Worm (Caenorhabditis elegans): ENCODE results near the gene F14F9.3.

The F14F9.3 gene

DNA sequence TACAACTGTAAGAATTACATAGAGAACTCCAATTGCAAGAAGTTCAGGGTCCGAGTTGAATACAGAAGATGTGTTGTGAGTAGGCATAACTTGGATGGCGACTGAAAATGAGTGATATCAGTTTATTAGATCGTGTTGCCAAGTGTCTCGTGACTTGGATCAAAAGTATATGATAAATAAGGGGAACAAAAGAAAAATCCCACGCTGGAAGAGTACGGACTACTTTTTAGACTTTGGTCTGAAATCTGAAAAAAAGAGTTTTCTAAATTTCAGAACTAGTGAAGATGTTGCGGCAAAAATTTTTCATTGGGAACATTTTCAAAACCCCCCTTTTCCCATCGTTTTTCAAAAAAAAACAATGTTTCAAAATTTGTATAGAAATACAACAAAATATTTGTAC lies 31.6 kb downstream of the F14F9.3 start, which contains the start of gene srt-64:
Gene srt-64 (minus strand): TSS at position 101 of the 400 bp plus-strand sequence.
- no peak for TF ChIP-seq T07F8.4 (tag; optimal IDR thresholded peaks at IDR 0.05)
- TF ChIP-seq nfya-2 (GFP tag; IDR thresholded peaks at IDR 0.05) = no peak

DNA sequence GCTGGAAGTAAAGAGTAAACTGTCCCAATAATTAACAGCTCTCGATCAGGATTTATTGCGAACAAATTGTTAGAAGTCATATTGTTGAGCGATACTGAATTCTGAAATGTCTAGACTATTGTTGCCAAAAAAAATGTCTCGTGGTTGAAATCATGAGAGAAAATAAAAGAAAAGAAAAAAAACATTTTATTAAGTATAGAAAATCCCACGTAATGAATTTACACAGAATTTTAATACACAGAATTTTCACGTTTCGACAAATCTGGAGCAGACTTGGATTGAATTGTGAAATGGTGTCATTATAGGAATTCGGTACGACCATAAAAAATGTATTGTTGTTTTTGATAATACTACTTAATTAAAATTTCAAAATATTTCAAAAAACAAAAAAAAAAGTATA lies 34.8 kb downstream of the F14F9.3 start, which contains the start of gene srt-65:
Gene srt-65 (minus strand): TSS at position 101 of the 400 bp plus-strand sequence.
- no peak for TF ChIP-seq F39B2.1 (GFP tag; IDR thresholded peaks at IDR 0.05)
- TF ChIP-seq egrh-3 (GFP tag; IDR thresholded peaks at IDR 0.05) = no peak
- no peak for TF ChIP-seq lsl-1 (GFP tag; optimal IDR thresholded peaks at IDR 0.05)
- TF ChIP-seq cebp-2 (GFP tag; IDR thresholded peaks at IDR 0.05) = no peak
- no peak for TF ChIP-seq C17E4.6 (GFP tag; IDR thresholded peaks at IDR 0.05)

DNA sequence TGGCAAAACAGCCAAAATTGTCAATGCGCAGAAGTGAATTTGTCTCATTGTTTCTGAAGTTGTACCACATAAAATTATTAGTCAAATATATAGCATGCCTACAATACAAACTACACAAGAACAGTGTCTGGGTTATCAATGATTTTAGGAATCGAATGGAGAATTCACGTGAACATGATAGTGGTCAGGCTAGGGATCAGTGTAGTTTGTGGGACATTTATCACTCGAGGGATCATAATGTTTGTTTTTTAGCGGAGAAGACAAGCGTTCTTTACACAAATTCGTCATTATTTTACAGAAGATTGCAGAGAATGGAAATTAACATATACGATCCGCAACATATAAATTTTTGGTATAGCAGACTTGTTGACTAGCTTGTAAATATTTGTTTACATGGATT lies 39.2 kb downstream of the F14F9.3 start, which contains the start of gene ugt-51:
Gene ugt-51 (minus strand): TSS at position 101 of the 400 bp plus-strand sequence.
- TF ChIP-seq chd-7 (tag; optimal IDR thresholded peaks at IDR 0.05) (no peak), him-1 (tag; optimal IDR thresholded peaks at IDR 0.05) (no peak), hmg-20 (GFP tag; IDR thresholded peaks at IDR 0.05) (no peak), ceh-58 (GFP tag; IDR thresholded peaks at IDR 0.05) (no peak), gei-17 (GFP tag; optimal IDR thresholded peaks at IDR 0.05) (no peak), C06A6.2 (GFP tag; conservative IDR thresholded peaks at IDR 0.05) (no peak), sdz-38 (tag; optimal IDR thresholded peaks at IDR 0.05) (no peak), F23B12.7 (tag; optimal IDR thresholded peaks at IDR 0.05; ENCODE audit: insufficient read depth) (no peak), nhr-90 (tag; optimal IDR thresholded peaks at IDR 0.05) (no peak), atf-7 (tag; optimal IDR thresholded peaks at IDR 0.05) (no peak), tbp1 (GFP tag; optimal IDR thresholded peaks at IDR 0.05) (no peak), attf-5 (GFP tag; optimal IDR thresholded peaks at IDR 0.05) (no peak), athp-1 (tag; optimal IDR thresholded peaks at IDR 0.05) (no peak), nhr-120 (GFP tag; IDR thresholded peaks at IDR 0.05) (no peak), madf-6 (GFP tag; IDR thresholded peaks at IDR 0.05) (no peak), B0336.3 (GFP tag; IDR thresholded peaks at IDR 0.05) (no peak)

DNA sequence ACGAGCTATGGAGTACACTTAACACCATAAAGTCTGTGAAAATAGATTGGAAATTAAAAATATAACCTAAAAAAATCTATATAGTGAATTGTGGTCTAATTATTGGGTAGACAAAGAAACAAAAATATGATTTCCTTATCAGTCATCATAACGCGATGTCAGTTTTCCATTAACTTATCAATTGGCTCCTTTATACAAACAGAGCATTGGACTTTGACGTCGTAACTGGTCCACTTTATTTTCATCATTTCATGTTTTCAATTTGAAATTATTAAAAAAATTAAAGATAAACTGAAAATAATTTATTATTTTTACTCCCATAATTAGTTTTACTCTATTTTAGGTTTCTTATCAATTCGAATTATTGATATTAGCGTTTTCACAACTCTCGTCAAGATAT lies 40.0 kb downstream of the F14F9.3 start:
- no peak for TF ChIP-seq lsy-27 (tag; optimal IDR thresholded peaks at IDR 0.05; ENCODE audit: borderline replicate concordance, insufficient read depth)
- peak; percentile 13 for TF ChIP-seq nhr-80 (tag; optimal IDR thresholded peaks at IDR 0.05)
- no peak for TF ChIP-seq ceh-58 (GFP tag; IDR thresholded peaks at IDR 0.05)

DNA sequence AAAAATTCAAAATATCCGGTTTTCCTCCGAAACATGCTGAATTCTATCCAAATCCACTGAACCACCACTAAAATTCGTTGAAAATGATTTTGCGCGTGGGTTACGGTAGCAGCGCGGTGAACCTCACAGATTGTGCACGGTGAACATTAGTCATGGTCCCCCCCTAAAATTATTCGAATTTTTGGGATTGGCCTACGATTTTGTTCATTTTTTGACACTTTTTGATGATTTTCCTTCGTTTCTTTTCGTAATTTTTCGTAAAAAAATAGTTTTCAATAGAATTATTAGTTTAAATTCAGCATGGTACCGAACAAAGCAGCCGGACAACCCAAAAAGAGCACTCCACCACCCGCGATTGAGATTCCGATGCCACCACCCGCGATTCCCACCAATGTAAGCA lies 43.6 kb downstream of the F14F9.3 start, which contains the start of gene C03A7.2:
Gene C03A7.2 (plus strand): TSS at position 301 of the 400 bp plus-strand sequence.
- no peak for TF ChIP-seq unc-62 (GFP tag; optimal IDR thresholded peaks at IDR 0.05)
- TF ChIP-seq lin-54 (GFP tag; optimal IDR thresholded peaks at IDR 0.05) = no peak
- TF ChIP-seq mcd-1 (GFP tag; IDR thresholded peaks at IDR 0.05) = no peak
- no peak for TF ChIP-seq athp-1 (tag; optimal IDR thresholded peaks at IDR 0.05)
- no peak for TF ChIP-seq ztf-25 (GFP tag; IDR thresholded peaks at IDR 0.05)
- TF ChIP-seq attf-3 (GFP tag; conservative IDR thresholded peaks at IDR 0.05) = no peak
- TF ChIP-seq ceh-79 (tag; optimal IDR thresholded peaks at IDR 0.05) = no peak
- TF ChIP-seq lsy-27 (tag; optimal IDR thresholded peaks at IDR 0.05; ENCODE audit: borderline replicate concordance, insufficient read depth) = no peak
- TF ChIP-seq cebp-1 (GFP tag; IDR thresholded peaks at IDR 0.05) = no peak
- no peak for TF ChIP-seq cebp-1 (tag; optimal IDR thresholded peaks at IDR 0.05)
- no peak for TF ChIP-seq efl-1 (GFP tag; optimal IDR thresholded peaks at IDR 0.05)
- TF ChIP-seq Y67H2A.10 (GFP tag; conservative IDR thresholded peaks at IDR 0.05) = no peak
- TF ChIP-seq egl-44 (GFP tag; IDR thresholded peaks at IDR 0.05) = no peak
- TF ChIP-seq hmg-20 (GFP tag; IDR thresholded peaks at IDR 0.05) = no peak
- TF ChIP-seq F52B5.7 (tag; optimal IDR thresholded peaks at IDR 0.05) = no peak
- TF ChIP-seq T26A5.8 (tag; optimal IDR thresholded peaks at IDR 0.05) = no peak
- TF ChIP-seq him-1 (tag; optimal IDR thresholded peaks at IDR 0.05) = no peak
- TF ChIP-seq madf-6 (GFP tag; IDR thresholded peaks at IDR 0.05) = no peak
- no peak for TF ChIP-seq rcor-1 (GFP tag; IDR thresholded peaks at IDR 0.05)

Measured in whole organism, young adult.